Worm (Caenorhabditis elegans) whole organism, young adult: Measurements from ENCODE around the gene F59E12.17.

Experiments used
- B0019.2 ChIP-seq: fragments of 200-800 bp; sonication (Bioruptor generic); conservative IDR thresholded peaks from 2 replicates; pipeline ENCODE4 v1.3.6; 2022; ENCODE audit warnings: missing genetic modification reagents, missing genetic modification characterization, missing compliant biosample characterization
- B0261.1 ChIP-seq: sonication (generic microtip); optimal IDR thresholded peaks from 2 replicates; lab custom pipeline; 2016; ENCODE audit warnings: mild to moderate bottlenecking, missing genetic modification characterization, moderate library complexity, missing compliant biosample characterization
- B0336.3 ChIP-seq: fragments of 200-800 bp; sonication (Bioruptor generic); IDR thresholded peaks from 2 replicates; pipeline ENCODE4 v1.3.6; 2022; ENCODE audit warnings: missing genetic modification characterization, missing compliant biosample characterization
- F10E7.11 ChIP-seq: sonication (generic microtip); optimal IDR thresholded peaks from 2 replicates; lab custom pipeline; 2017; ENCODE audit warnings: mild to moderate bottlenecking, missing genetic modification characterization, moderate library complexity, missing compliant biosample characterization
- F52B5.7 ChIP-seq: sonication (generic microtip); optimal IDR thresholded peaks from 2 replicates; lab custom pipeline; 2016; ENCODE audit warnings: mild to moderate bottlenecking, missing genetic modification characterization, missing compliant biosample characterization
- F57C9.4 ChIP-seq: sonication (generic microtip); optimal IDR thresholded peaks from 2 replicates; lab custom pipeline; 2017; ENCODE audit warnings: mild to moderate bottlenecking, missing genetic modification characterization, missing compliant biosample characterization
- K11D2.4 ChIP-seq: fragments of 200-800 bp; sonication (Bioruptor generic); IDR thresholded peaks from 2 replicates; pipeline ENCODE4 v1.3.6; 2022; ENCODE audit warnings: missing genetic modification reagents, missing genetic modification characterization, missing compliant biosample characterization
- Y53F4B.3 ChIP-seq: fragments of 200-800 bp; sonication (Bioruptor generic); IDR thresholded peaks from 2 replicates; pipeline ENCODE4 v1.3.6; 2022; ENCODE audit warnings: missing genetic modification reagents, missing genetic modification characterization, missing compliant biosample characterization
- Y53G8AR.9 ChIP-seq: fragments of 200-800 bp; sonication (Bioruptor generic); conservative IDR thresholded peaks from 2 replicates; pipeline ENCODE4 v1.3.6; 2022; ENCODE audit warnings: missing genetic modification reagents, missing genetic modification characterization, missing compliant biosample characterization
- aptf-3 ChIP-seq: fragments of 200-800 bp; sonication (Bioruptor generic); IDR thresholded peaks from 2 replicates; pipeline ENCODE4 v1.3.6; 2022; ENCODE audit warnings: missing genetic modification characterization, missing compliant biosample characterization
- athp-1 ChIP-seq: sonication (generic microtip); optimal IDR thresholded peaks from 2 replicates; lab custom pipeline; 2017; ENCODE audit warnings: mild to moderate bottlenecking, missing genetic modification characterization, missing compliant biosample characterization
- attf-5 ChIP-seq: fragments of 200-800 bp; sonication (Bioruptor generic); optimal IDR thresholded peaks from 2 replicates; lab custom pipeline; 2018; ENCODE audit warnings: mild to moderate bottlenecking, missing genetic modification characterization, missing compliant biosample characterization
- ccch-3 ChIP-seq: fragments of 200-800 bp; sonication (Bioruptor generic); optimal IDR thresholded peaks from 2 replicates; lab custom pipeline; 2018; ENCODE audit warnings: mild to moderate bottlenecking, missing genetic modification characterization, missing compliant biosample characterization
- cebp-1 ChIP-seq, 2 experiments: fragments of 200-800 bp in 1 of 2; sonication (Bioruptor generic) in 1 of 2; sonication (generic microtip) in 1 of 2; IDR thresholded peaks in 1 of 2; optimal IDR thresholded peaks in 1 of 2; 2 replicates each; pipeline versions ENCODE4 v1.3.6 to Lab custom; 2017 to 2022; ENCODE audit warnings: missing compliant biosample characterization in 2 of 2, missing genetic modification characterization in 2 of 2, mild to moderate bottlenecking in 1 of 2, missing genetic modification reagents in 1 of 2, moderate library complexity in 1 of 2
- chd-7 ChIP-seq: sonication (generic microtip); optimal IDR thresholded peaks from 2 replicates; lab custom pipeline; 2016; ENCODE audit warnings: mild to moderate bottlenecking, missing genetic modification characterization, moderate library complexity, missing compliant biosample characterization
- dpff-1 ChIP-seq: sonication (generic microtip); optimal IDR thresholded peaks from 2 replicates; lab custom pipeline; 2017; ENCODE audit warnings: mild to moderate bottlenecking, missing genetic modification characterization, missing compliant biosample characterization
- gei-17 ChIP-seq: fragments of 200-800 bp; sonication (Bioruptor generic); optimal IDR thresholded peaks from 2 replicates; lab custom pipeline; 2018; ENCODE audit warnings: mild to moderate bottlenecking, missing genetic modification characterization, missing compliant biosample characterization
- hlh-12 ChIP-seq: sonication (generic microtip); optimal IDR thresholded peaks from 2 replicates; lab custom pipeline; 2016; ENCODE audit warnings: missing genetic modification characterization, missing compliant biosample characterization
- hmg-20 ChIP-seq: fragments of 200-800 bp; sonication (Bioruptor generic); IDR thresholded peaks from 2 replicates; pipeline ENCODE4 v1.3.6; 2022; ENCODE audit warnings: missing genetic modification reagents, missing genetic modification characterization, missing compliant biosample characterization
- hrde-1 ChIP-seq: sonication (generic microtip); optimal IDR thresholded peaks from 2 replicates; lab custom pipeline; 2016; ENCODE audit warnings: missing genetic modification characterization, mild to moderate bottlenecking, missing compliant biosample characterization, moderate library complexity, missing genotype, missing genetic modification reagents, borderline replicate concordance
- lin-35 ChIP-seq, 3 experiments: fragments of 150-350 bp in 2 of 3; sonication (generic microtip) in 1 of 3; optimal IDR thresholded peaks; 2 replicates each; lab custom pipeline; 2014 to 2018; ENCODE audit warnings: missing biosample characterization in 3 of 3, missing genetic modification characterization in 3 of 3, missing genetic modification reagents in 3 of 3
- madf-10 ChIP-seq: sonication (generic microtip); optimal IDR thresholded peaks from 2 replicates; lab custom pipeline; 2016; ENCODE audit warnings: mild to moderate bottlenecking, missing genetic modification characterization, missing compliant biosample characterization
- madf-3 ChIP-seq: fragments of 200-800 bp; sonication (Bioruptor generic); IDR thresholded peaks from 2 replicates; pipeline ENCODE4 v1.3.6; 2022; ENCODE audit warnings: missing genetic modification reagents, missing genetic modification characterization, missing compliant biosample characterization
- mes-4 ChIP-seq: sonication (generic microtip); optimal IDR thresholded peaks from 2 replicates; lab custom pipeline; 2016; ENCODE audit warnings: missing genotype, missing genetic modification characterization, missing compliant biosample characterization
- mxl-1 ChIP-seq: sonication (generic microtip); optimal IDR thresholded peaks from 2 replicates; lab custom pipeline; 2016; ENCODE audit warnings: missing genetic modification characterization, missing compliant biosample characterization
- nfya-2 ChIP-seq: fragments of 200-800 bp; sonication (Bioruptor generic); IDR thresholded peaks from 2 replicates; pipeline ENCODE4 v1.3.6; 2022; ENCODE audit warnings: missing genetic modification reagents, missing genetic modification characterization, missing compliant biosample characterization
- pbrm-1 ChIP-seq: fragments of 200-800 bp; sonication (Bioruptor generic); IDR thresholded peaks from 2 replicates; pipeline ENCODE4 v1.3.6; 2022; ENCODE audit warnings: missing genetic modification reagents, missing genetic modification characterization, missing compliant biosample characterization
- rpc-1 ChIP-seq, 2 experiments: fragments of 150-350 bp in 1 of 2; sonication (generic microtip) in 1 of 2; optimal IDR thresholded peaks; 2 replicates each; lab custom pipeline; 2014 to 2018; ENCODE audit warnings: missing biosample characterization in 1 of 2, missing genetic modification characterization in 1 of 2, missing genetic modification reagents in 1 of 2, missing genotype in 1 of 2
- snpc-1.3 ChIP-seq: sonication (generic microtip); optimal IDR thresholded peaks from 2 replicates; lab custom pipeline; 2017; ENCODE audit warnings: missing genetic modification characterization, mild to moderate bottlenecking, missing compliant biosample characterization, antibody characterized with exemption, moderate library complexity, missing genotype, missing genetic modification reagents; ENCODE audit not compliant: insufficient read depth
- snpc-3.4 ChIP-seq: sonication (generic microtip); optimal IDR thresholded peaks from 2 replicates; lab custom pipeline; 2017; ENCODE audit warnings: missing genetic modification characterization, mild to moderate bottlenecking, missing compliant biosample characterization, antibody characterized with exemption, moderate library complexity, missing genotype, missing genetic modification reagents
- snpc-4 ChIP-seq, 5 experiments: fragments of 150-350 bp in 1 of 5; sonication (generic microtip) in 4 of 5; optimal IDR thresholded peaks; 2 replicates each; lab custom pipeline; 2014 to 2018; ENCODE audit warnings: missing genetic modification characterization in 5 of 5, missing biosample characterization in 3 of 5, antibody characterized with exemption in 2 of 5, mild to moderate bottlenecking in 2 of 5, missing compliant biosample characterization in 2 of 5, missing genotype in 2 of 5, moderate library complexity in 2 of 5, missing genetic modification reagents in 1 of 5
- somi-1 ChIP-seq: fragments of 200-800 bp; sonication (Bioruptor generic); optimal IDR thresholded peaks from 2 replicates; lab custom pipeline; 2018; ENCODE audit warnings: mild to moderate bottlenecking, missing genetic modification characterization, missing compliant biosample characterization
- tbp1 ChIP-seq: fragments of 200-800 bp; sonication (Bioruptor generic); optimal IDR thresholded peaks from 2 replicates; lab custom pipeline; 2018; ENCODE audit warnings: mild to moderate bottlenecking, missing genetic modification characterization, missing compliant biosample characterization
- tbx-9 ChIP-seq: sonication (generic microtip); optimal IDR thresholded peaks from 2 replicates; lab custom pipeline; 2016; ENCODE audit warnings: borderline replicate concordance, missing genetic modification characterization, inconsistent platforms, missing compliant biosample characterization
- zfh-2 ChIP-seq: fragments of 200-800 bp; sonication (Bioruptor generic); conservative IDR thresholded peaks from 2 replicates; pipeline ENCODE4 v1.3.6; 2022; ENCODE audit warnings: missing genetic modification reagents, missing genetic modification characterization, missing compliant biosample characterization
- ztf-22 ChIP-seq: fragments of 200-800 bp; sonication (Bioruptor generic); optimal IDR thresholded peaks from 2 replicates; lab custom pipeline; 2018; ENCODE audit warnings: mild to moderate bottlenecking, missing genetic modification characterization, moderate library complexity, missing compliant biosample characterization
- ztf-25 ChIP-seq: fragments of 200-800 bp; sonication (Bioruptor generic); IDR thresholded peaks from 2 replicates; pipeline ENCODE4 v1.3.6; 2022; ENCODE audit warnings: missing genetic modification reagents, missing genetic modification characterization, missing compliant biosample characterization
- ztf-3 ChIP-seq: fragments of 200-800 bp; sonication (Bioruptor generic); optimal IDR thresholded peaks from 2 replicates; lab custom pipeline; 2018; ENCODE audit warnings: mild to moderate bottlenecking, missing genetic modification characterization, missing compliant biosample characterization

The F59E12.17 gene

ce11 chrII:5688959-5689358 lies 39.7 kb upstream of the F59E12.17 start, which contains the start of gene C25H3.11 (continued):
- TF ChIP-seq pbrm-1 (peak; percentile 7; the same call in 1 of the 2 replicates), athp-1 (tag; lab: Kevin White, UChicago) (peak; percentile 17), cebp-1 (GFP tag; IDR thresholded peaks at IDR 0.05; lab: Robert Waterston, UW) (no peak; the same call in 1 of the 2 replicates), cebp-1 (tag; optimal IDR thresholded peaks at IDR 0.05; lab: Kevin White, UChicago) (peak; percentile 63), hlh-12 (tag; lab: Kevin White, UChicago) (no peak), B0336.3 (GFP tag; lab: Robert Waterston, UW) (peak; percentile 31), madf-10 (tag; lab: Kevin White, UChicago) (peak; percentile 10), attf-5 (GFP tag; lab: Kevin White, UChicago) (peak; percentile 79)

- TF ChIP-seq zfh-2 (GFP tag; lab: Robert Waterston, UW) (no peak), snpc-1.3 (no peak), nfya-2 (no peak)
Measured at ce11 chrII:5680703-5681102, 31.4 kb upstream of the F59E12.17 start, which contains the start of gene flp-27. flp-27 (plus strand) TSS chrII:5681003.

ce11 chrII:5669580-5669979 lies 20.3 kb upstream of the F59E12.17 start, which contains the start of gene C25H3.17:
C25H3.17 (minus strand) TSS chrII:5669680.
- TF ChIP-seq ccch-3 = no peak
- TF ChIP-seq ztf-25 (GFP tag; lab: Robert Waterston, UW) = no peak
- no peak for TF ChIP-seq aptf-3
- no peak for TF ChIP-seq Y53F4B.3 (GFP tag; lab: Robert Waterston, UW)

- TF ChIP-seq chd-7 (tag; lab: Kevin White, UChicago) = no peak
- no peak for TF ChIP-seq tbx-9 (tag; lab: Kevin White, UChicago)
- TF ChIP-seq K11D2.4 (GFP tag; lab: Robert Waterston, UW) = no peak
- TF ChIP-seq F10E7.11 (tag; lab: Kevin White, UChicago) = no peak
- TF ChIP-seq madf-3 (GFP tag; lab: Robert Waterston, UW) = no peak
- no peak for TF ChIP-seq mes-4 (tag; lab: Kevin White, UChicago)
- no peak for TF ChIP-seq snpc-4 (GFP tag; optimal IDR thresholded peaks at IDR 0.05; lab: Kevin White, UChicago)
- no peak for TF ChIP-seq snpc-4 (tag; optimal IDR thresholded peaks at IDR 0.05; lab: Kevin White, UChicago)
- no peak for TF ChIP-seq somi-1
- no peak for TF ChIP-seq F57C9.4
- TF ChIP-seq B0019.2 (GFP tag; lab: Robert Waterston, UW) = no peak
Measured at ce11 chrII:5668830-5669229, 19.6 kb upstream of the F59E12.17 start, which contains the start of gene C25H3.7. C25H3.7 (minus strand) TSS chrII:5668930.

ce11 chrII:5667540-5667939 lies 18.3 kb upstream of the F59E12.17 start:
- TF ChIP-seq hmg-20 (GFP tag; lab: Robert Waterston, UW) = no peak
- no peak for TF ChIP-seq madf-3 (GFP tag; lab: Robert Waterston, UW)
- TF ChIP-seq mxl-1 = no peak
- no peak for TF ChIP-seq cebp-1 (GFP tag; IDR thresholded peaks at IDR 0.05; lab: Robert Waterston, UW)
- no peak for TF ChIP-seq cebp-1 (tag; optimal IDR thresholded peaks at IDR 0.05; lab: Kevin White, UChicago)
- TF ChIP-seq gei-17 = no peak
- TF ChIP-seq ztf-22 = no peak
- peak; percentile 7 for TF ChIP-seq B0261.1
- no peak for TF ChIP-seq dpff-1
- no peak for TF ChIP-seq Y53G8AR.9
- TF ChIP-seq tbp1 (GFP tag; lab: Kevin White, UChicago) = peak; percentile 69
- TF ChIP-seq rpc-1 (optimal IDR thresholded peaks at IDR 0.05; lab: Kevin White, UChicago) = peak; percentile 20
- TF ChIP-seq rpc-1 (tag; optimal IDR thresholded peaks at IDR 0.05; lab: Kevin White, UChicago) = peak; percentile 62
- no peak for TF ChIP-seq F52B5.7 (tag; lab: Kevin White, UChicago)
- TF ChIP-seq snpc-3.4 (tag; lab: Kevin White, UChicago) = no peak
- TF ChIP-seq lin-35 (GFP tag; optimal IDR thresholded peaks at IDR 0.05; lab: Kevin White, UChicago) = no peak
- TF ChIP-seq ztf-3 = no peak
- no peak for TF ChIP-seq hrde-1 (tag; lab: Kevin White, UChicago)
